Worm (Caenorhabditis elegans) whole organism, late embryonic: ENCODE measurements around the gene flp-2.
A peak's percentile ranks its signal among the peaks of the same experiment; 100 is the strongest.

Experiments
- C08G9.2 ChIP-seq: sonication (generic microtip); optimal IDR thresholded peaks from 2 replicates; lab custom pipeline; 2016; ENCODE audit warnings: mild to moderate bottlenecking, missing genetic modification characterization, moderate library complexity, missing compliant biosample characterization
- K02D7.2 ChIP-seq: sonication (generic microtip); optimal IDR thresholded peaks from 2 replicates; lab custom pipeline; 2017; ENCODE audit warnings: mild to moderate bottlenecking, missing genetic modification characterization, missing compliant biosample characterization
- K09A11.1 ChIP-seq: sonication (generic microtip); optimal IDR thresholded peaks from 2 replicates; lab custom pipeline; 2017; ENCODE audit warnings: antibody characterized with exemption, mild to moderate bottlenecking, missing genetic modification characterization, missing compliant biosample characterization; ENCODE audit not compliant: insufficient read depth
- Y22D7AL.16 ChIP-seq: sonication (generic microtip); optimal IDR thresholded peaks from 2 replicates; lab custom pipeline; 2016; ENCODE audit warnings: missing genetic modification characterization, missing compliant biosample characterization
- ama-1 ChIP-seq: fragments of 150-350 bp; optimal IDR thresholded peaks from 2 replicates; lab custom pipeline; 2014
- ceh-18 ChIP-seq: sonication (generic microtip); optimal IDR thresholded peaks from 2 replicates; lab custom pipeline; 2016; ENCODE audit warnings: missing genetic modification characterization, missing compliant biosample characterization
- ceh-19 ChIP-seq: fragments of 200-800 bp; sonication (Bioruptor generic); optimal IDR thresholded peaks from 2 replicates; lab custom pipeline; 2018; ENCODE audit warnings: mild to moderate bottlenecking, missing genetic modification characterization, missing compliant biosample characterization
- ceh-2 ChIP-seq: sonication (generic microtip); optimal IDR thresholded peaks from 2 replicates; lab custom pipeline; 2016; ENCODE audit warnings: missing genotype, missing genetic modification characterization, missing compliant biosample characterization
- ceh-30 ChIP-seq: fragments of 150-350 bp; optimal IDR thresholded peaks from 2 replicates; lab custom pipeline; 2014; ENCODE audit warnings: missing biosample characterization, missing genetic modification characterization
- ceh-31 ChIP-seq: sonication (generic microtip); optimal IDR thresholded peaks from 2 replicates; lab custom pipeline; 2016; ENCODE audit warnings: missing genetic modification characterization, missing compliant biosample characterization
- ceh-34 ChIP-seq: sonication (generic microtip); optimal IDR thresholded peaks from 2 replicates; lab custom pipeline; 2016; ENCODE audit warnings: mild to moderate bottlenecking, missing genetic modification characterization, missing compliant biosample characterization
- ceh-45 ChIP-seq: fragments of 200-800 bp; sonication (Bioruptor generic); IDR thresholded peaks from 2 replicates; pipeline ENCODE4 v1.3.6; 2022; ENCODE audit warnings: missing genetic modification reagents, missing genetic modification characterization, missing compliant biosample characterization
- ceh-6 ChIP-seq: fragments of 200-800 bp; sonication (Bioruptor generic); optimal IDR thresholded peaks from 2 replicates; lab custom pipeline; 2018; ENCODE audit warnings: mild to moderate bottlenecking, missing genetic modification characterization, missing compliant biosample characterization
- che-1 ChIP-seq: sonication (generic microtip); optimal IDR thresholded peaks from 2 replicates; lab custom pipeline; 2016; ENCODE audit warnings: mild to moderate bottlenecking, missing genetic modification characterization, missing compliant biosample characterization
- dmd-4 ChIP-seq: sonication (generic microtip); optimal IDR thresholded peaks from 2 replicates; lab custom pipeline; 2016; ENCODE audit warnings: borderline replicate concordance, missing genetic modification characterization, missing compliant biosample characterization
- elt-2 ChIP-seq: sonication (generic microtip); optimal IDR thresholded peaks from 2 replicates; lab custom pipeline; 2016; ENCODE audit warnings: missing genetic modification reagents, missing genetic modification characterization, missing compliant biosample characterization
- ets-4 ChIP-seq: sonication (generic microtip); optimal IDR thresholded peaks from 2 replicates; lab custom pipeline; 2016; ENCODE audit warnings: missing genetic modification characterization, missing compliant biosample characterization
- eyg-1 ChIP-seq: sonication (generic microtip); optimal IDR thresholded peaks from 2 replicates; lab custom pipeline; 2016; ENCODE audit warnings: missing genotype, missing genetic modification characterization, missing compliant biosample characterization
- fax-1 ChIP-seq: sonication (generic microtip); optimal IDR thresholded peaks from 2 replicates; lab custom pipeline; 2016; ENCODE audit warnings: missing genotype, missing genetic modification characterization, missing compliant biosample characterization
- gmeb-2 ChIP-seq: sonication (generic microtip); optimal IDR thresholded peaks from 2 replicates; lab custom pipeline; 2016; ENCODE audit warnings: missing genetic modification characterization, inconsistent platforms, missing compliant biosample characterization
- hlh-15 ChIP-seq: sonication (generic microtip); optimal IDR thresholded peaks from 2 replicates; lab custom pipeline; 2016; ENCODE audit warnings: missing genetic modification characterization, missing compliant biosample characterization
- hlh-30 ChIP-seq: sonication (generic microtip); optimal IDR thresholded peaks from 2 replicates; lab custom pipeline; 2017; ENCODE audit warnings: antibody characterized with exemption, missing genetic modification characterization, missing compliant biosample characterization; ENCODE audit not compliant: insufficient read depth
- hlh-6 ChIP-seq: sonication (generic microtip); optimal IDR thresholded peaks from 2 replicates; lab custom pipeline; 2016; ENCODE audit warnings: missing genotype, missing genetic modification characterization, missing compliant biosample characterization
- madf-2 ChIP-seq: sonication (generic microtip); optimal IDR thresholded peaks from 2 replicates; lab custom pipeline; 2017; ENCODE audit warnings: missing genetic modification characterization, missing compliant biosample characterization
- mec-3 ChIP-seq: sonication (generic microtip); optimal IDR thresholded peaks from 2 replicates; lab custom pipeline; 2016; ENCODE audit warnings: borderline replicate concordance, missing genetic modification characterization, missing compliant biosample characterization
- nhr-11 ChIP-seq: fragments of 150-350 bp; optimal IDR thresholded peaks from 2 replicates; lab custom pipeline; 2014; ENCODE audit warnings: missing biosample characterization, missing genetic modification characterization
- npax-4 ChIP-seq: sonication (generic microtip); optimal IDR thresholded peaks from 2 replicates; lab custom pipeline; 2016; ENCODE audit warnings: missing genetic modification characterization, missing compliant biosample characterization
- odd-2 ChIP-seq: sonication (generic microtip); optimal IDR thresholded peaks from 2 replicates; lab custom pipeline; 2017; ENCODE audit warnings: antibody characterized with exemption, mild to moderate bottlenecking, missing genetic modification characterization, missing compliant biosample characterization
- pat-9 ChIP-seq: fragments of 200-800 bp; sonication (Bioruptor generic); optimal IDR thresholded peaks from 2 replicates; lab custom pipeline; 2018; ENCODE audit warnings: mild to moderate bottlenecking, missing genetic modification characterization, moderate library complexity, missing compliant biosample characterization
- pax-1 ChIP-seq: fragments of 150-350 bp; optimal IDR thresholded peaks from 2 replicates; lab custom pipeline; 2014; ENCODE audit warnings: missing biosample characterization, missing genetic modification characterization
- rnt-1 ChIP-seq: sonication (generic microtip); optimal IDR thresholded peaks from 2 replicates; lab custom pipeline; 2016; ENCODE audit warnings: missing genetic modification characterization, missing compliant biosample characterization
- sdc-2 ChIP-seq: sonication (generic microtip); optimal IDR thresholded peaks from 2 replicates; lab custom pipeline; 2016; ENCODE audit warnings: missing genotype, missing genetic modification characterization, missing compliant biosample characterization
- sox-4 ChIP-seq: sonication (generic microtip); optimal IDR thresholded peaks from 2 replicates; lab custom pipeline; 2017; ENCODE audit warnings: mild to moderate bottlenecking, missing genetic modification characterization, inconsistent platforms, missing compliant biosample characterization
- syd-9 ChIP-seq: sonication (generic microtip); optimal IDR thresholded peaks from 2 replicates; lab custom pipeline; 2016; ENCODE audit warnings: mild to moderate bottlenecking, missing genetic modification characterization, moderate library complexity, missing compliant biosample characterization
- tbx-2 ChIP-seq: sonication (generic microtip); optimal IDR thresholded peaks from 2 replicates; lab custom pipeline; 2016; ENCODE audit warnings: missing genetic modification characterization, missing compliant biosample characterization
- tbx-7 ChIP-seq: sonication (generic microtip); optimal IDR thresholded peaks from 2 replicates; lab custom pipeline; 2016; ENCODE audit warnings: missing genotype, missing genetic modification characterization, missing compliant biosample characterization
- ttx-3 ChIP-seq: sonication (generic microtip); optimal IDR thresholded peaks from 2 replicates; lab custom pipeline; 2016; ENCODE audit warnings: missing genetic modification reagents, missing genetic modification characterization, missing compliant biosample characterization
- unc-3 ChIP-seq, 2 experiments: fragments of 200-800 bp in 1 of 2; sonication (Bioruptor generic) in 1 of 2; sonication (generic microtip) in 1 of 2; conservative IDR thresholded peaks in 1 of 2; optimal IDR thresholded peaks in 1 of 2; 2 replicates each; pipeline versions ENCODE4 v1.3.6 to Lab custom; 2016 to 2022; ENCODE audit warnings: missing compliant biosample characterization in 2 of 2, missing genetic modification characterization in 2 of 2, missing genetic modification reagents in 1 of 2
- unc-42 ChIP-seq: sonication (generic microtip); optimal IDR thresholded peaks from 2 replicates; lab custom pipeline; 2016; ENCODE audit warnings: missing genotype, missing genetic modification characterization, missing compliant biosample characterization
- unc-86 ChIP-seq: sonication (generic microtip); optimal IDR thresholded peaks from 2 replicates; lab custom pipeline; 2016; ENCODE audit warnings: missing genetic modification characterization, missing compliant biosample characterization
- ztf-16 ChIP-seq: sonication (generic microtip); optimal IDR thresholded peaks from 2 replicates; lab custom pipeline; 2017; ENCODE audit warnings: missing genetic modification characterization, missing compliant biosample characterization

The flp-2 gene

DNA sequence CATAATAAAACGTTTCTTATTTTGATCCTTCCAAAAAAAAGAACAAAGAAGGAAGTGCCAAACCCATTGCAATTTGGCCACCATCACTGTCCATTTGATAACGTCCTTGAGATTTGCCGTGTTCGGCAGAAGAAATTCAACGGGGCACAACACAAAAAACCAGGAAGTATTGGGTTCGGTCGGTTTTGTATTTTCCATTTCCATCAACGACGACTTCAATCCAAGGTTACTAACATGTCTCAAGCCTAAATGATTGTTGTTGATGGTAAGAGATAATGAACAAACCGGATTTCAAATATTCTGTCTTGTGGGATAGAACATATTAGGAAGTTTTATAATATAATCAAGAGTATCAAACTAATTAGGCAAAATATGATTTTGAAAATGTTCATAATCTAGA, 18.7 kb downstream of the flp-2 start:
- TF ChIP-seq syd-9 (tag; lab: Kevin White, UChicago) (no peak), fax-1 (tag; lab: Kevin White, UChicago) (no peak), ets-4 (no peak), K02D7.2 (no peak), ceh-31 (tag; lab: Kevin White, UChicago) (no peak), mec-3 (tag; lab: Kevin White, UChicago) (no peak), che-1 (tag; lab: Kevin White, UChicago) (no peak), tbx-2 (tag; lab: Kevin White, UChicago) (no peak), hlh-30 (tag; lab: Kevin White, UChicago) (no peak), madf-2 (tag; lab: Kevin White, UChicago) (no peak), C08G9.2 (no peak), dmd-4 (tag; lab: Kevin White, UChicago) (no peak), ceh-6 (no peak), ttx-3 (tag; lab: Kevin White, UChicago) (no peak)

DNA sequence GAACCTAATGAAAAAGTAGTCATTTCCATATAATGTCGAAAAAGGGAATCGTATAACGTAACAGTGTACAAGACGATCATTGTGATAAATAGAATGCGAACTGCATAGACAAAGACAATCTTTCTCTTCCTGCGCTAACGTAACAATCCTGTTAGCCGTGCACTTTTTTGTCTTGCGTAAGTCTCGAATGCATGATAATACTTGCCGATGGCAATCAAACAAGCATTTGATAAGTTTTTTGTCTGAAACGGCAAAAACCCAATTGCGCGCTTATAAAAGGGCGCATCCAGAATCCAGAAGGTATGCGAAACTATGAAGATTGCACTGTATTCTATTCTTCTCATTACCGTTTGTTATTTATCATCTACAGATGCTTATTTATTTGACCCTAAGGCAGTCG, 20.1 kb downstream of the flp-2 start, which contains the start of gene dao-4:
Gene dao-4, plus strand, starts transcription at position 301 of the 400 bp plus-strand sequence.
- TF ChIP-seq mec-3 (tag; lab: Kevin White, UChicago) (no peak), madf-2 (tag; lab: Kevin White, UChicago) (no peak), ama-1 (lab: Kevin White, UChicago) (no peak), hlh-15 (no peak)

DNA sequence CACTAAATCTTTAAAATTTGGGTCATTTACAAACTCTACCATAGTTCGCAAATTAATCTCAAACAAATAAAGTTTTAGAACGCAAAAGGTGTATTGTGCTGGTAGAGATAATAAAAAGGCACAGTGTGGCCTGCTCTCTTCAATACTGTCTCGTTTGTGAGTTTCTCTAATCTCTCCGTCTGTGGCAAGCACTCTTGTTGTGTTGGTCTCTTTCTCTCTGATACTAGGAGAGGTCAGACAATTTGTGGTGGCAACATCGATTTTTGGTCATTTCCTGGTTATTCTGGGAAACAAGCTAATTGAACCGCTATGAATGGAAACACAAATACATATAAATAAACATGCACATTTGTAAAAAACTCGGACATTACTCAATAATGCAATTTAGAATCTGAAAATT, 20.8 kb downstream of the flp-2 start, which contains the start of gene ZC373.5:
Gene ZC373.5, minus strand, starts transcription at position 159 of the 400 bp plus-strand sequence.
- TF ChIP-seq elt-2, result peak; percentile 36
- TF ChIP-seq odd-2 (tag; lab: Kevin White, UChicago), result no peak
- no peak for TF ChIP-seq pax-1

DNA sequence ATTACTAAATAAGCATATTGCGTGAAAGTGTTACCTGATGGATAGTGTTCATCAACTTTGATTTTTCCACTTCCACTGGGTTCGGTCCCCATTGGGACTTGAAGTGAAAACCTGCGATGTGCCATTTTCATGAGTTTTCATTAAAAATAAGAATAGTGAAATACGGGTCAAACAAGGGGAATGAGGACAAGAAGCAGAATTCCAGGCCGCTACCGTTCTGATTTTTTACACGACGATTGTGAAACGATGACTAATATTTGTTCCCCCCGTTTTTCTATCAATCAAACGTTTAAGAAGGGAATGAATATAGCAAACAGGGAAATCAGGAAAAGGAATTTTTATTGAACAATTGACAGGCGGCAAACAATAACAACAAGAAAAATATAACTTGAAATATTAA, 25.4 kb downstream of the flp-2 start, which contains the start of gene mlck-1:
Gene mlck-1, minus strand, starts transcription at position 101 of the 400 bp plus-strand sequence.
- TF ChIP-seq ceh-34 (tag; lab: Kevin White, UChicago) (no peak), npax-4 (tag; lab: Kevin White, UChicago) (no peak), ztf-16 (no peak), syd-9 (tag; lab: Kevin White, UChicago) (no peak), dmd-4 (tag; lab: Kevin White, UChicago) (no peak), pat-9 (tag; lab: Kevin White, UChicago) (no peak), Y22D7AL.16 (no peak), eyg-1 (tag; lab: Kevin White, UChicago) (no peak), che-1 (tag; lab: Kevin White, UChicago) (no peak), unc-42 (tag; lab: Kevin White, UChicago) (no peak), unc-86 (tag; lab: Kevin White, UChicago) (no peak), ceh-2 (tag; lab: Kevin White, UChicago) (no peak), gmeb-2 (tag; lab: Kevin White, UChicago) (no peak), rnt-1 (tag; lab: Kevin White, UChicago) (no peak), ceh-6 (no peak), madf-2 (tag; lab: Kevin White, UChicago) (no peak)

DNA sequence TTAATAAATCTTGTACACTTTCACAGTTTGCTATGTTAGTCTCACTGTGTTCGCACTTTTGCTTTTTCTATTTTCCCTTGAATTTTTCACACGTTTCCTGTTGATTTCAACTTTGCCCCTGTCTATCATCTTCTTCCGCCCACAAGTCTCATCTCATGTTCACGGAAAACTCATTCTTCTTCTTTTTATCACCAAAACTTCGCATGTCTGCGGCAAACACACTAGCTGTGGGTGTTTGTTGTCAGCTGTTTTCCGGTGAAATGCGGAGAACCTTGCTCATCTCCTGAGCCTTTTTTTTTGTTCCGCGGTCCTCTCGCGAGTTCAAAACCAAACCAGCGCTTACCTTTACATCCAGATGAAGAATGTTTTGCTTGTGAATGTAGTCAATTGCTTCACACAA, 26.6 kb downstream of the flp-2 start:
- TF ChIP-seq ceh-18 (tag; lab: Kevin White, UChicago) (peak; percentile 51), fax-1 (tag; lab: Kevin White, UChicago) (no peak)

DNA sequence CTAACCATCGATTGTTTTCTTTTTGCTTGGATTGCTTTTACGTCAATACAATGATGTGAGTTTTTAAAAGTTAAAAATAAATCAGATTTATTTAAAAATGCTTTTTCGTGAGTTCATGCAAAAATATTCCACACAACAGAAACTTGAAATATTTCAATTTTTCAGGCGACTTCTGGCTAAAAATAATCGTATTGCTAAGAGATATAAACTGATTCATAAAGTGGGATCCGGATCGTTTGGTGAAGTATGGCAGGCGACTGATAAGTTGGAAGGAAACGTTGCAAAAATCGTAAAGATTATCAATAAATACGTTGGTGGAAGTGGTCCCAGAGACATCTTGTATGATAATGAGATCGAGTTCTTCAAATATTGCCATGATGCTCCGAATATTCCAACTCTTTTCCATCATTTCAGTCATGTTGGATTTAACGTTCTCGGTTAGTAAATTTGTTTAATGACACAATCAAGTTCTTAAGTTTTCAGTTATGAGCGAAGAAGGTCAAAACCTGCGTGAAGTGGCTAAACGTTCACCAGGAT, 34.5 kb downstream of the flp-2 start, which contains the start of gene ZC373.3:
Gene ZC373.3, plus strand, starts transcription at position 51 of the 537 bp plus-strand sequence.
- no peak for TF ChIP-seq K09A11.1 (tag; lab: Kevin White, UChicago)
- TF ChIP-seq eyg-1 (tag; lab: Kevin White, UChicago), result no peak
- no peak for TF ChIP-seq rnt-1 (tag; lab: Kevin White, UChicago)
- TF ChIP-seq hlh-6 (tag; lab: Kevin White, UChicago), result no peak
- TF ChIP-seq C08G9.2, result no peak
- no peak for TF ChIP-seq nhr-11
- no peak for TF ChIP-seq tbx-7 (tag; lab: Kevin White, UChicago)
- TF ChIP-seq madf-2 (tag; lab: Kevin White, UChicago), result no peak
- TF ChIP-seq hlh-15, result no peak
- TF ChIP-seq ceh-30 (tag; lab: Kevin White, UChicago), result no peak
- no peak for TF ChIP-seq unc-3 (GFP tag; conservative IDR thresholded peaks at IDR 0.05; lab: Robert Waterston, UW)
- no peak for TF ChIP-seq unc-3 (tag; optimal IDR thresholded peaks at IDR 0.05; lab: Kevin White, UChicago)
- TF ChIP-seq sdc-2 (tag; lab: Kevin White, UChicago), result no peak
- TF ChIP-seq ceh-45 (GFP tag; lab: Robert Waterston, UW), result no peak
- TF ChIP-seq ceh-19 (GFP tag; lab: Kevin White, UChicago), result no peak
- no peak for TF ChIP-seq sox-4 (tag; lab: Kevin White, UChicago)
- no peak for TF ChIP-seq unc-86 (tag; lab: Kevin White, UChicago)
